Fruit fly (Drosophila melanogaster) whole organism, embryonic: ENCODE data around the gene CG6602.

ENCODE experiments used
- CG11695 ChIP-seq: fragments of 200-800 bp; sonication (Bioruptor generic); IDR thresholded peaks from 3 replicates; pipeline ENCODE4 v1.3.6; 2022; ENCODE audit warnings: missing biosample characterization, missing genetic modification characterization
- CG12391 ChIP-seq: fragments of 200-800 bp; sonication (Bioruptor generic); optimal IDR thresholded peaks from 3 replicates; lab custom pipeline; 2018; ENCODE audit warnings: missing biosample characterization, mild to moderate bottlenecking, missing genetic modification characterization, moderate library complexity
- CG12942 ChIP-seq: fragments of 200-800 bp; sonication (Bioruptor generic); optimal IDR thresholded peaks from 3 replicates; lab custom pipeline; 2016; ENCODE audit warnings: missing biosample characterization, missing genetic modification characterization
- CG15269 ChIP-seq: fragments of 200-800 bp; sonication (Bioruptor generic); optimal IDR thresholded peaks from 2 replicates; lab custom pipeline; 2018; ENCODE audit warnings: missing biosample characterization, mild to moderate bottlenecking, missing genetic modification characterization, moderate library complexity
- CG1603 ChIP-seq: fragments of 200-800 bp; sonication (Bioruptor generic); optimal IDR thresholded peaks from 2 replicates; lab custom pipeline; 2019; ENCODE audit warnings: missing biosample characterization, mild to moderate bottlenecking, missing genetic modification characterization, moderate library complexity
- CG16863 ChIP-seq: fragments of 200-800 bp; sonication (Bioruptor generic); optimal IDR thresholded peaks from 3 replicates; lab custom pipeline; 2016; ENCODE audit warnings: missing biosample characterization, missing genetic modification characterization
- CG17912 ChIP-seq: fragments of 200-800 bp; sonication (Bioruptor generic); optimal IDR thresholded peaks from 2 replicates; lab custom pipeline; 2018; ENCODE audit warnings: missing biosample characterization, mild to moderate bottlenecking, missing genetic modification characterization
- CG18011 ChIP-seq: fragments of 200-800 bp; sonication (Bioruptor generic); optimal IDR thresholded peaks from 2 replicates; lab custom pipeline; 2017; ENCODE audit warnings: missing biosample characterization, missing genetic modification characterization, mild to moderate bottlenecking, moderate library complexity, missing genotype
- CG2889 ChIP-seq: fragments of 200-800 bp; sonication (Bioruptor generic); IDR thresholded peaks from 3 replicates; pipeline ENCODE4 v1.3.6; 2022; ENCODE audit warnings: missing biosample characterization, missing genetic modification characterization
- CG5180 ChIP-seq: fragments of 200-800 bp; sonication (Bioruptor generic); optimal IDR thresholded peaks from 3 replicates; lab custom pipeline; 2017; ENCODE audit warnings: missing biosample characterization, missing genetic modification characterization, mild to moderate bottlenecking, moderate library complexity, missing genetic modification reagents
- CG7839 ChIP-seq: fragments of 200-800 bp; sonication (Bioruptor generic); optimal IDR thresholded peaks from 3 replicates; lab custom pipeline; 2018; ENCODE audit warnings: missing biosample characterization, mild to moderate bottlenecking, missing genetic modification characterization, moderate library complexity
- D19A ChIP-seq: fragments of 200-800 bp; optimal IDR thresholded peaks from 3 replicates; lab custom pipeline; 2019; ENCODE audit warnings: missing biosample characterization, mild to moderate bottlenecking, missing genetic modification characterization, moderate library complexity
- ERR ChIP-seq: fragments of 200-800 bp; sonication (Bioruptor generic); optimal IDR thresholded peaks from 2 replicates; lab custom pipeline; 2016; ENCODE audit warnings: missing biosample characterization, missing genetic modification characterization
- Ets65A ChIP-seq: fragments of 200-800 bp; sonication (Bioruptor generic); peaks from one replicate; lab custom pipeline; 2016; ENCODE audit warnings: missing biosample characterization, missing genetic modification characterization
- Fer1 ChIP-seq: fragments of 200-800 bp; sonication (Bioruptor generic); optimal IDR thresholded peaks from 2 replicates; lab custom pipeline; 2017; ENCODE audit warnings: missing biosample characterization, mild to moderate bottlenecking, missing genetic modification characterization
- Gug ChIP-seq: fragments of 200-800 bp; sonication (Bioruptor generic); IDR thresholded peaks from 4 replicates; pipeline ENCODE4 v1.3.6; 2022; ENCODE audit warnings: missing biosample characterization, missing genetic modification characterization
- Hr78 ChIP-seq, 2 experiments: fragments of 200-800 bp in 1 of 2; fragments of >200 bp in 1 of 2; sonication (Bioruptor generic) in 1 of 2; optimal IDR thresholded peaks; 2 replicates each; lab custom pipeline; 2017 to 2019; ENCODE audit warnings: missing biosample characterization in 2 of 2, missing genetic modification characterization in 2 of 2, mild to moderate bottlenecking in 1 of 2, moderate library complexity in 1 of 2
- Med ChIP-seq: fragments of 200-800 bp; sonication (Bioruptor generic); peaks from one replicate; lab custom pipeline; 2016; ENCODE audit warnings: missing biosample characterization, missing genetic modification characterization, mild to moderate bottlenecking, inconsistent platforms, moderate library complexity
- NFAT ChIP-seq: fragments of 200-800 bp; sonication (Bioruptor generic); IDR thresholded peaks from 2 replicates; pipeline ENCODE4 v1.3.6; 2022; ENCODE audit warnings: missing biosample characterization, missing genetic modification characterization
- Ptx1 ChIP-seq: fragments of 200-800 bp; sonication (Bioruptor generic); IDR thresholded peaks from 2 replicates; pipeline ENCODE4 v1.3.6; 2022; ENCODE audit warnings: missing biosample characterization, missing genetic modification characterization
- Rx ChIP-seq: fragments of 200-800 bp; sonication (Bioruptor generic); IDR thresholded peaks from 2 replicates; pipeline ENCODE4 v1.3.6; 2022; ENCODE audit warnings: missing biosample characterization, missing genetic modification characterization
- caup ChIP-seq: fragments of 200-800 bp; sonication (Bioruptor generic); optimal IDR thresholded peaks from 3 replicates; lab custom pipeline; 2017; ENCODE audit warnings: missing biosample characterization, mild to moderate bottlenecking, missing genetic modification characterization, moderate library complexity; ENCODE audit not compliant: severe bottlenecking
- croc ChIP-seq: fragments of 200-800 bp; sonication (Bioruptor generic); conservative IDR thresholded peaks from 3 replicates; pipeline ENCODE4 v1.3.6; 2022; ENCODE audit warnings: missing biosample characterization, missing genetic modification characterization
- crp ChIP-seq, 2 experiments: fragments of 200-800 bp; sonication (Bioruptor generic); optimal IDR thresholded peaks; 2 replicates in 1 of 2; 3 replicates in 1 of 2; lab custom pipeline; 2017; ENCODE audit warnings: missing biosample characterization in 2 of 2, missing genetic modification characterization in 2 of 2, mild to moderate bottlenecking in 1 of 2, moderate library complexity in 1 of 2
- dysf ChIP-seq: fragments of 200-800 bp; sonication (Bioruptor generic); IDR thresholded peaks from 3 replicates; pipeline ENCODE4 v1.3.6; 2022; ENCODE audit warnings: missing biosample characterization, missing genetic modification characterization
- exex ChIP-seq: fragments of 200-800 bp; sonication (Bioruptor generic); optimal IDR thresholded peaks from 4 replicates; lab custom pipeline; 2018; ENCODE audit warnings: missing biosample characterization, mild to moderate bottlenecking, missing genetic modification characterization, moderate library complexity
- fru ChIP-seq: fragments of >200 bp; optimal IDR thresholded peaks from 2 replicates; lab custom pipeline; 2017
- gem ChIP-seq: fragments of 200-800 bp; sonication (Bioruptor generic); optimal IDR thresholded peaks from 2 replicates; lab custom pipeline; 2019; ENCODE audit warnings: missing biosample characterization, mild to moderate bottlenecking, missing genetic modification characterization, moderate library complexity
- jigr1 ChIP-seq: fragments of 200-800 bp; sonication (Bioruptor generic); IDR thresholded peaks from 3 replicates; pipeline ENCODE4 v1.3.6; 2022; ENCODE audit warnings: missing biosample characterization, missing genetic modification characterization
- lbe ChIP-seq: fragments of 200-800 bp; sonication (Bioruptor generic); optimal IDR thresholded peaks from 2 replicates; lab custom pipeline; 2016; ENCODE audit warnings: missing biosample characterization, mild to moderate bottlenecking, missing genetic modification characterization
- phol ChIP-seq: fragments of 200-800 bp; sonication (Bioruptor generic); optimal IDR thresholded peaks from 3 replicates; lab custom pipeline; 2018; ENCODE audit warnings: missing biosample characterization, mild to moderate bottlenecking, missing genetic modification characterization, moderate library complexity
- row ChIP-seq: fragments of 200-800 bp; sonication (Bioruptor generic); IDR thresholded peaks from 3 replicates; pipeline ENCODE4 v1.3.6; 2022; ENCODE audit warnings: missing biosample characterization, missing genetic modification characterization
- sd ChIP-seq: fragments of 200-800 bp; sonication (Bioruptor generic); optimal IDR thresholded peaks from 3 replicates; lab custom pipeline; 2018; ENCODE audit warnings: missing biosample characterization, mild to moderate bottlenecking, missing genetic modification characterization, moderate library complexity
- sens ChIP-seq: fragments of 200-800 bp; sonication (Bioruptor generic); peaks from one replicate; lab custom pipeline; 2016; ENCODE audit warnings: missing biosample characterization, missing genetic modification characterization
- sens-2 ChIP-seq: fragments of 200-800 bp; sonication (Bioruptor generic); IDR thresholded peaks from 2 replicates; pipeline ENCODE4 v1.3.6; 2022; ENCODE audit warnings: missing biosample characterization, missing genetic modification characterization
- sug ChIP-seq: fragments of 200-800 bp; optimal IDR thresholded peaks from 2 replicates; lab custom pipeline; 2019; ENCODE audit warnings: missing biosample characterization, mild to moderate bottlenecking, missing genetic modification characterization, moderate library complexity
- tgo ChIP-seq: fragments of 200-800 bp; sonication (Bioruptor generic); IDR thresholded peaks from 3 replicates; pipeline ENCODE4 v1.3.6; 2022; ENCODE audit warnings: missing biosample characterization, missing genetic modification characterization

CG6602 gene

DNA sequence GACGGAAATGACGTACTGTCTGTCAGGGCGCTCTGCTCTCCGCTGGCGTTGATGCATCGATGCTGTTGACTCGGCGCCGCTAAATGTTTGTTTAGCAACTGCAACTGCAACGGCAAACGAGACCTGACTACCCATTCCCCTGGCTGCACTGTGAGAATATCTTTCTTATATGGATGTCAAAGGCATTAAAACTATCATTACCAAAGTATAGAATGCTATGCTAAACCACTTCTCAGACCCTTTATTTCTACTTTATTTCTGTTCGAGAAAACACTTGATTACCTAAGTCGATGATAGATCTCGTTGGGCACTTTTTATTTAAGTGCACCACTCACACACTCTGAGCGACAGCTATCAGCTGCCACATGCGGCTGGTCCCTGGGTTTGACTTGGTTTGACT, 49.8 kb upstream of the CG6602 start:
- TF ChIP-seq Ets65A (GFP tag; lab: Kevin White, UChicago) (peak; percentile 64), Rx (GFP tag; lab: Robert Waterston, UW) (0 out of 2 replicates have a peak, but pooled peaks have one; percentile 19), gem (peak; percentile 28), CG12942 (GFP tag; lab: Kevin White, UChicago) (no peak), Med (GFP tag; lab: Kevin White, UChicago) (no peak), Ptx1 (GFP tag; lab: Robert Waterston, UW) (0 out of 2 replicates have a peak, but pooled peaks have one; percentile 8), sens (GFP tag; lab: Kevin White, UChicago) (peak; percentile 43), row (GFP tag; lab: Robert Waterston, UW) (0 out of 3 replicates have a peak, but pooled peaks have one; percentile 10), phol (no peak), CG5180 (GFP tag; lab: Kevin White, UChicago) (no peak), dysf (GFP tag; lab: Robert Waterston, UW) (0 out of 3 replicates have a peak, but pooled peaks have one; percentile 6), CG1603 (tag; lab: Kevin White, UChicago) (peak; percentile 46)

DNA sequence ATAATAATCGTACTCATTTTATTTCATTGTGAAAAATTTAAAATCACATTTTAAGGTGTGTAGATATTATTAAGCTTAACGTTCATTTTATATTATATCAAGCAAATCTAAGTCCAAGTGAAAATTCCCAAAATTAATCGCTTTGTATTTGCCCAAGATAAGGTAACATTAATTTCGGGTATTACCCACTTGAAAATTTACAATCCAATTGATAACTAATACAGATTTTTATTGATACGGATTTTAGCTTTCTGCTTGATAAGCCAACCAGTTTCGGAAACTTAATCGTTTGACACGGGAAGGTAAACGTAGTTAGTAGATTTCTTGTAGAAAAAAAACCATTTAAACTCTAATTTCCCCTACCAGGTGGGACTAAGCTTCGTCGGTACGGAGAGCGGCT, 38.9 kb upstream of the CG6602 start:
- no peak for TF ChIP-seq croc
- peak; percentile 44; the same call in 1 of the 2 replicates for TF ChIP-seq sens-2 (GFP tag; lab: Robert Waterston, UW)
- no peak for TF ChIP-seq caup (GFP tag; lab: Kevin White, UChicago)
- no peak for TF ChIP-seq crp (GFP tag; optimal IDR thresholded peaks at IDR 0.05; lab: Kevin White, UChicago)
- TF ChIP-seq exex (tag; lab: Kevin White, UChicago), result peak; percentile 95
- peak; percentile 26 for TF ChIP-seq sd (tag; lab: Kevin White, UChicago)
- no peak for TF ChIP-seq phol

DNA sequence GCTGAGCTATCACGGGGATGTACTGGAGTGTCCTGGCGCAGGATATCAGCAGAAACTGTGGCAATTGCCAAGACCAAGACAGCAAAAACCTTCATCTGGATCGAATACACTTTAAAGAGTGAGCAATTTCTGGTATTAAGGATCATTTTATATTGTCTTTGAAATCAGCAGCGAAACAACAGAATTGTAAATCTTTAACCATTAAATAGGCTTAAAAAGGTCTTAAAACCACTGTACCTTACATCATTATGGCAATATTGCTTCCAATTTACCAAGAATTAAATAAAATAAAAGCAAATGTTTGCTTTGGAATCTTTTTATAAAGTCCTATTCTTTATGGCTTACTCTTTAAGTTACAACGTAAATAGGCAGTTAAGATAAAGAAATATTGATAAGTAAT, 37.4 kb upstream of the CG6602 start, which contains the start of gene CG10477:
CG10477 (minus strand) TSS at position 101 of the 400 bp plus-strand sequence.
- no peak for TF ChIP-seq Gug (GFP tag; lab: Robert Waterston, UW)
- TF ChIP-seq CG7839 (tag; lab: Kevin White, UChicago), result no peak
- no peak for TF ChIP-seq tgo
- no peak for TF ChIP-seq CG18011
- TF ChIP-seq CG17912 (GFP tag; lab: Kevin White, UChicago), result no peak
- TF ChIP-seq NFAT (GFP tag; lab: Robert Waterston, UW), result no peak

DNA sequence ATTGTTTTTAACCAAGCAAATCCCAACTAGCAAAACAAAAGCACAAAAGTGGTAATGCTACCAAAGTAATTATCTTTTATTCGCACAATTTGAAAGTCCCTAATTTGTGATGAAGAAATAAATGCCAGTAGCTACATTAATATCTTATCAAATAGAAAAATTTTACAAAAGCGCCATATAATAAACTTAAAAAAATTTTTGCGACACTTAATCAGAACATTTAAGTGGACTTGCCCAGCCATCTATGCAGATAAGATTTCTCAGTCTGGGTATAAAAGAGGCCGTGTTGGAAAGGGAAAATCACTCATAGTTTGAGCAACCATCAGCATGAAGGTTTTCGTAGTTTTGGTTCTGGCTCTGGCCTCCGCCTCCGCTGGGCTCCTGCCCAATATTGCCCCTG, 37.0 kb upstream of the CG6602 start, which contains the start of gene yip7:
yip7 (plus strand) TSS at position 301 of the 400 bp plus-strand sequence.
- TF ChIP-seq exex (tag; lab: Kevin White, UChicago), result peak; percentile 41
- TF ChIP-seq jigr1 (GFP tag; lab: Robert Waterston, UW), result no peak
- TF ChIP-seq, all 482 proteins: peak for 1

dm6 chr3L:6036141-6036540, 35.8 kb upstream of the CG6602 start:
- TF ChIP-seq sug (tag; lab: Kevin White, UChicago) (peak; percentile 26), fru (no peak), CG11695 (GFP tag; lab: Robert Waterston, UW) (no peak), ERR (no peak), CG2889 (no peak), D19A (peak; percentile 30), CG12391 (tag; lab: Kevin White, UChicago) (no peak), lbe (no peak), CG16863 (GFP tag; lab: Kevin White, UChicago) (no peak), Fer1 (GFP tag; lab: Kevin White, UChicago) (no peak), CG15269 (no peak), Hr78 (GFP tag; optimal IDR thresholded peaks at IDR 0.05; lab: Kevin White, UChicago) (no peak), jigr1 (GFP tag; lab: Robert Waterston, UW) (no peak), NFAT (GFP tag; lab: Robert Waterston, UW) (no peak)
- TF ChIP-seq, all 482 proteins: peak for 2
